Worm (Caenorhabditis elegans): ENCODE results near the gene phf-15.

DNA sequence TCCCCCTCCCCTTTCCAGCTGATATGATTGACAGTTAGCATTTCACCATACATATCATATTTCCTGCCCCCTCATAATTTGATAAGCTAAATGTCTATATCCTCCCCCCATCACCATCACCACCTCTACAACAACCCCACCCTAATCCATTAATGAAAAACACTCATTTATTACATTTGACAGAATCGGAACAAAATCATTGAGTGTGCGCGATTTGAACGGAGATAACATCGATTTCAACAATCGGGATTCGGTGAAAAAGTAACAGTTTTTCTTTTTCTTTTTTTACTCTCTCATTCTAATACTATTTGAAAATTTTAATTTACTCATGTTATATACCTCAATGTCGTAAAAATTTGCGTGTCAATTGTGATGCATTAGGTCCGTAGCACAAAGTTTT lies 23.2 kb downstream of the phf-15 start:
- TF ChIP-seq fos-1 (tag; optimal IDR thresholded peaks at IDR 0.05) (no peak), mdt-29 (GFP tag; IDR thresholded peaks at IDR 0.05) (no peak), zip-2 (tag; optimal IDR thresholded peaks at IDR 0.05) (no peak), hmg-1.1 (GFP tag; IDR thresholded peaks at IDR 0.05) (no peak), spr-3 (GFP tag; optimal IDR thresholded peaks at IDR 0.05) (no peak)

Data from whole organism, L4 larva.